Fruit fly (Drosophila melanogaster) whole organism, prepupa: ENCODE results near the gene Sarm.
A peak's percentile ranks its signal among the peaks of the same experiment; 100 is the strongest.
"Not testable (repeated sequence)": the region's sequence is repeated elsewhere in the genome, so short reads cannot be mapped to it uniquely, and the experiment has no call there.

Experiments used
- Blimp-1 ChIP-seq: fragments of 200-800 bp; sonication (Bioruptor generic); optimal IDR thresholded peaks from 3 replicates; lab custom pipeline; 2017; ENCODE audit warnings: missing biosample characterization, missing genetic modification characterization, mild to moderate bottlenecking, moderate library complexity, missing genetic modification reagents
- CG16779 ChIP-seq: fragments of 200-800 bp; sonication (Bioruptor generic); optimal IDR thresholded peaks from 3 replicates; lab custom pipeline; 2017; ENCODE audit warnings: missing biosample characterization, mild to moderate bottlenecking, missing genetic modification characterization
- CG32006 ChIP-seq: fragments of 200-800 bp; sonication (Bioruptor generic); optimal IDR thresholded peaks from 3 replicates; lab custom pipeline; 2017; ENCODE audit warnings: missing biosample characterization, mild to moderate bottlenecking, missing genetic modification characterization
- CG3919 ChIP-seq: fragments of 200-800 bp; sonication (Bioruptor generic); optimal IDR thresholded peaks from 3 replicates; lab custom pipeline; 2016; ENCODE audit warnings: missing biosample characterization, missing genetic modification characterization
- CG6163 ChIP-seq: fragments of 200-800 bp; sonication (Bioruptor generic); IDR thresholded peaks from 3 replicates; pipeline ENCODE4 v1.3.6; 2022; ENCODE audit warnings: missing biosample characterization, missing genetic modification characterization
- CG6792 ChIP-seq: fragments of 200-800 bp; sonication (Bioruptor generic); optimal IDR thresholded peaks from 3 replicates; lab custom pipeline; 2016; ENCODE audit warnings: missing biosample characterization, missing genetic modification characterization
- CG7368 ChIP-seq: fragments of 200-800 bp; sonication (Bioruptor generic); optimal IDR thresholded peaks from 3 replicates; lab custom pipeline; 2016; ENCODE audit warnings: missing biosample characterization, missing genetic modification characterization
- CG8632 ChIP-seq: fragments of 200-800 bp; sonication (Bioruptor generic); optimal IDR thresholded peaks from 3 replicates; lab custom pipeline; 2016; ENCODE audit warnings: missing biosample characterization, missing genetic modification characterization
- CG9139 ChIP-seq: fragments of 200-800 bp; sonication (Bioruptor generic); optimal IDR thresholded peaks from 3 replicates; lab custom pipeline; 2017; ENCODE audit warnings: missing biosample characterization, mild to moderate bottlenecking, missing genetic modification characterization
- Gug ChIP-seq: fragments of 200-800 bp; sonication (Bioruptor generic); IDR thresholded peaks from 2 replicates; pipeline ENCODE4 v1.3.6; 2022; ENCODE audit warnings: missing biosample characterization, missing genetic modification characterization
- OdsH ChIP-seq: fragments of 200-800 bp; sonication (Bioruptor generic); optimal IDR thresholded peaks from 3 replicates; lab custom pipeline; 2016; ENCODE audit warnings: missing biosample characterization, missing genetic modification characterization
- salr ChIP-seq, 2 experiments: fragments of 200-800 bp; sonication (Bioruptor generic); optimal IDR thresholded peaks; 3 replicates each; lab custom pipeline; 2016 to 2018; ENCODE audit warnings: missing biosample characterization in 2 of 2, missing genetic modification characterization in 2 of 2, mild to moderate bottlenecking in 1 of 2
- svp ChIP-seq: fragments of 200-800 bp; sonication (Bioruptor generic); peaks from one replicate; lab custom pipeline; 2016; ENCODE audit warnings: missing biosample characterization, missing genetic modification characterization
- vri ChIP-seq: fragments of 200-800 bp; sonication (Bioruptor generic); optimal IDR thresholded peaks from 3 replicates; lab custom pipeline; 2016; ENCODE audit warnings: missing biosample characterization, mild to moderate bottlenecking, missing genetic modification characterization

dm6 chr3L:8060188-8060856 is 3.4 kb upstream of the Sarm start:
- not testable (repeated sequence) for TF ChIP-seq CG32006 (GFP tag; lab: Kevin White, UChicago); Blimp-1 (GFP tag; lab: Kevin White, UChicago); CG6792; Gug (GFP tag; lab: Robert Waterston, UW); CG7368 (GFP tag; lab: Kevin White, UChicago); salr (GFP tag; optimal IDR thresholded peaks at IDR 0.05; lab: Kevin White, UChicago); CG3919 (GFP tag; lab: Kevin White, UChicago); OdsH; CG6163 (GFP tag; lab: Robert Waterston, UW); CG9139 (GFP tag; lab: Kevin White, UChicago); vri (GFP tag; lab: Kevin White, UChicago); CG8632
- TF ChIP-seq svp (GFP tag; lab: Kevin White, UChicago), result peak; percentile 78
- peak; percentile 38 for TF ChIP-seq CG16779 (tag; lab: Kevin White, UChicago)
